Worm (Caenorhabditis elegans): ENCODE results near the gene T27A10.5.

ce11 chrX:3572490-3572889 is 892 bp downstream of the T27A10.5 start, which contains the start of gene vit-3:
- no peak for TF ChIP-seq ztf-23 (GFP tag; IDR thresholded peaks at IDR 0.05)
- TF ChIP-seq med-1 (GFP tag; optimal IDR thresholded peaks at IDR 0.05; ENCODE audit: insufficient read depth) = no peak
- no peak for TF ChIP-seq ztf-29 (GFP tag; IDR thresholded peaks at IDR 0.05)
- TF ChIP-seq cog-1 (tag; optimal IDR thresholded peaks at IDR 0.05) = no peak
- TF ChIP-seq tab-1 (GFP tag; IDR thresholded peaks at IDR 0.05) = no peak
- TF ChIP-seq klf-2 (GFP tag; conservative IDR thresholded peaks at IDR 0.05) = no peak
- TF ChIP-seq ref-1 (GFP tag; conservative IDR thresholded peaks at IDR 0.05) = no peak

Data from whole organism, midembryonic.